Worm (Caenorhabditis elegans) whole organism, young adult: ENCODE data around the gene odd-1.

Experiments
- B0019.2 ChIP-seq: fragments of 200-800 bp; sonication (Bioruptor generic); conservative IDR thresholded peaks from 2 replicates; pipeline ENCODE4 v1.3.6; 2022; ENCODE audit warnings: missing genetic modification reagents, missing genetic modification characterization, missing compliant biosample characterization
- B0261.1 ChIP-seq: sonication (generic microtip); optimal IDR thresholded peaks from 2 replicates; lab custom pipeline; 2016; ENCODE audit warnings: mild to moderate bottlenecking, missing genetic modification characterization, moderate library complexity, missing compliant biosample characterization
- F23B12.7 ChIP-seq: sonication (generic microtip); optimal IDR thresholded peaks from 2 replicates; lab custom pipeline; 2017; ENCODE audit warnings: missing genetic modification characterization, mild to moderate bottlenecking, missing compliant biosample characterization, antibody characterized with exemption, moderate library complexity; ENCODE audit not compliant: insufficient read depth
- F39B2.1 ChIP-seq: fragments of 200-800 bp; sonication (Bioruptor generic); IDR thresholded peaks from 2 replicates; pipeline ENCODE4 v1.3.6; 2022; ENCODE audit warnings: missing genetic modification reagents, missing genetic modification characterization, missing compliant biosample characterization
- F49E8.2 ChIP-seq: sonication (generic microtip); optimal IDR thresholded peaks from 3 replicates; lab custom pipeline; 2017; ENCODE audit warnings: missing genetic modification characterization, mild to moderate bottlenecking, missing compliant biosample characterization, antibody characterized with exemption, moderate library complexity; ENCODE audit not compliant: insufficient read depth
- F57C9.4 ChIP-seq: sonication (generic microtip); optimal IDR thresholded peaks from 2 replicates; lab custom pipeline; 2017; ENCODE audit warnings: mild to moderate bottlenecking, missing genetic modification characterization, missing compliant biosample characterization
- K11D2.4 ChIP-seq: fragments of 200-800 bp; sonication (Bioruptor generic); IDR thresholded peaks from 2 replicates; pipeline ENCODE4 v1.3.6; 2022; ENCODE audit warnings: missing genetic modification reagents, missing genetic modification characterization, missing compliant biosample characterization
- K12H6.12 ChIP-seq: fragments of 200-800 bp; sonication (Bioruptor generic); optimal IDR thresholded peaks from 2 replicates; lab custom pipeline; 2018; ENCODE audit warnings: mild to moderate bottlenecking, missing genetic modification characterization, missing compliant biosample characterization
- T26A5.8 ChIP-seq: sonication (generic microtip); optimal IDR thresholded peaks from 2 replicates; lab custom pipeline; 2016; ENCODE audit warnings: missing genetic modification characterization, missing compliant biosample characterization
- Y53G8AR.9 ChIP-seq: fragments of 200-800 bp; sonication (Bioruptor generic); conservative IDR thresholded peaks from 2 replicates; pipeline ENCODE4 v1.3.6; 2022; ENCODE audit warnings: missing genetic modification reagents, missing genetic modification characterization, missing compliant biosample characterization
- Y79H2A.3 ChIP-seq: fragments of 200-800 bp; sonication (Bioruptor generic); conservative IDR thresholded peaks from 2 replicates; pipeline ENCODE4 v1.3.6; 2022; ENCODE audit warnings: missing genetic modification reagents, missing genetic modification characterization, missing compliant biosample characterization
- Y95B8A.8 ChIP-seq: fragments of 200-800 bp; sonication (Bioruptor generic); IDR thresholded peaks from 2 replicates; pipeline ENCODE4 v1.3.6; 2022; ENCODE audit warnings: missing genetic modification reagents, missing genetic modification characterization, missing compliant biosample characterization
- ama-1 ChIP-seq, 3 experiments: fragments of 150-350 bp in 1 of 3; sonication (generic microtip) in 2 of 3; optimal IDR thresholded peaks; 2 replicates each; lab custom pipeline; 2014 to 2018; ENCODE audit warnings: missing biosample characterization in 2 of 3, missing genetic modification characterization in 2 of 3, missing genetic modification reagents in 2 of 3
- aptf-3 ChIP-seq: fragments of 200-800 bp; sonication (Bioruptor generic); IDR thresholded peaks from 2 replicates; pipeline ENCODE4 v1.3.6; 2022; ENCODE audit warnings: missing genetic modification characterization, missing compliant biosample characterization
- attf-5 ChIP-seq: fragments of 200-800 bp; sonication (Bioruptor generic); optimal IDR thresholded peaks from 2 replicates; lab custom pipeline; 2018; ENCODE audit warnings: mild to moderate bottlenecking, missing genetic modification characterization, missing compliant biosample characterization
- attf-6 ChIP-seq: fragments of 200-800 bp; sonication (Bioruptor generic); IDR thresholded peaks from 2 replicates; pipeline ENCODE4 v1.3.6; 2022; ENCODE audit warnings: missing genetic modification reagents, missing genetic modification characterization, missing compliant biosample characterization
- bed-2 ChIP-seq: fragments of 200-800 bp; sonication (Bioruptor generic); IDR thresholded peaks from 2 replicates; pipeline ENCODE4 v1.3.6; 2022; ENCODE audit warnings: missing genetic modification reagents, missing genetic modification characterization, missing compliant biosample characterization
- ceh-79 ChIP-seq: sonication (generic microtip); optimal IDR thresholded peaks from 2 replicates; lab custom pipeline; 2017; ENCODE audit warnings: mild to moderate bottlenecking, missing genetic modification characterization, missing compliant biosample characterization
- ceh-91 ChIP-seq: fragments of 200-800 bp; sonication (Bioruptor generic); IDR thresholded peaks from 2 replicates; pipeline ENCODE4 v1.3.6; 2022; ENCODE audit warnings: missing genetic modification reagents, missing genetic modification characterization, missing compliant biosample characterization
- die-1 ChIP-seq: sonication (generic microtip); optimal IDR thresholded peaks from 2 replicates; lab custom pipeline; 2016; ENCODE audit warnings: missing genotype, mild to moderate bottlenecking, missing genetic modification characterization, missing compliant biosample characterization
- dpl-1 ChIP-seq: fragments of 150-350 bp; optimal IDR thresholded peaks from 2 replicates; lab custom pipeline; 2014; ENCODE audit warnings: missing biosample characterization, missing genetic modification reagents, missing genetic modification characterization
- efl-1 ChIP-seq: fragments of 150-350 bp; optimal IDR thresholded peaks from 2 replicates; lab custom pipeline; 2014; ENCODE audit warnings: missing biosample characterization, missing genetic modification reagents, missing genetic modification characterization
- egl-18 ChIP-seq: fragments of 200-800 bp; sonication (Bioruptor generic); IDR thresholded peaks from 2 replicates; pipeline ENCODE4 v1.3.6; 2022; ENCODE audit warnings: missing genetic modification reagents, missing genetic modification characterization, missing compliant biosample characterization
- him-1 ChIP-seq: sonication (generic microtip); optimal IDR thresholded peaks from 2 replicates; lab custom pipeline; 2016; ENCODE audit warnings: missing genotype, missing genetic modification reagents, missing genetic modification characterization, missing compliant biosample characterization
- hlh-26 ChIP-seq: fragments of 200-800 bp; sonication (Bioruptor generic); conservative IDR thresholded peaks from 2 replicates; pipeline ENCODE4 v1.3.6; 2022; ENCODE audit warnings: missing genetic modification reagents, missing genetic modification characterization, missing compliant biosample characterization
- hsf-1 ChIP-seq: fragments of 200-800 bp; sonication (Bioruptor generic); IDR thresholded peaks from 2 replicates; pipeline ENCODE4 v1.3.6; 2022; ENCODE audit warnings: missing genetic modification reagents, missing genetic modification characterization, missing compliant biosample characterization
- lin-35 ChIP-seq, 3 experiments: fragments of 150-350 bp in 2 of 3; sonication (generic microtip) in 1 of 3; optimal IDR thresholded peaks; 2 replicates each; lab custom pipeline; 2014 to 2018; ENCODE audit warnings: missing biosample characterization in 3 of 3, missing genetic modification characterization in 3 of 3, missing genetic modification reagents in 3 of 3
- lir-1 ChIP-seq: fragments of 200-800 bp; sonication (Bioruptor generic); conservative IDR thresholded peaks from 2 replicates; pipeline ENCODE4 v1.3.6; 2022; ENCODE audit warnings: missing genetic modification reagents, missing genetic modification characterization, missing compliant biosample characterization
- lsy-27 ChIP-seq: sonication (generic microtip); optimal IDR thresholded peaks from 2 replicates; lab custom pipeline; 2017; ENCODE audit warnings: missing genetic modification characterization, mild to moderate bottlenecking, missing compliant biosample characterization, antibody characterized with exemption, missing genotype, borderline replicate concordance; ENCODE audit not compliant: insufficient read depth
- madf-6 ChIP-seq: fragments of 200-800 bp; sonication (Bioruptor generic); IDR thresholded peaks from 2 replicates; pipeline ENCODE4 v1.3.6; 2022; ENCODE audit warnings: missing genetic modification reagents, missing genetic modification characterization, missing compliant biosample characterization
- mcd-1 ChIP-seq: fragments of 200-800 bp; sonication (Bioruptor generic); IDR thresholded peaks from 2 replicates; pipeline ENCODE4 v1.3.6; 2022; ENCODE audit warnings: missing genetic modification reagents, missing genetic modification characterization, missing compliant biosample characterization
- mel-28 ChIP-seq: sonication (generic microtip); optimal IDR thresholded peaks from 2 replicates; lab custom pipeline; 2016; ENCODE audit warnings: borderline replicate concordance, mild to moderate bottlenecking, missing genetic modification characterization, missing compliant biosample characterization
- nfyb-1 ChIP-seq: fragments of 200-800 bp; sonication (Bioruptor generic); IDR thresholded peaks from 2 replicates; pipeline ENCODE4 v1.3.6; 2022; ENCODE audit warnings: missing genetic modification reagents, missing genetic modification characterization, missing compliant biosample characterization
- nhr-179 ChIP-seq: sonication (generic microtip); optimal IDR thresholded peaks from 2 replicates; lab custom pipeline; 2016; ENCODE audit warnings: mild to moderate bottlenecking, missing genetic modification characterization, missing compliant biosample characterization
- rpc-1 ChIP-seq, 2 experiments: fragments of 150-350 bp in 1 of 2; sonication (generic microtip) in 1 of 2; optimal IDR thresholded peaks; 2 replicates each; lab custom pipeline; 2014 to 2018; ENCODE audit warnings: missing biosample characterization in 1 of 2, missing genetic modification characterization in 1 of 2, missing genetic modification reagents in 1 of 2, missing genotype in 1 of 2
- snpc-4 ChIP-seq, 5 experiments: fragments of 150-350 bp in 1 of 5; sonication (generic microtip) in 4 of 5; optimal IDR thresholded peaks; 2 replicates each; lab custom pipeline; 2014 to 2018; ENCODE audit warnings: missing genetic modification characterization in 5 of 5, missing biosample characterization in 3 of 5, antibody characterized with exemption in 2 of 5, mild to moderate bottlenecking in 2 of 5, missing compliant biosample characterization in 2 of 5, missing genotype in 2 of 5, moderate library complexity in 2 of 5, missing genetic modification reagents in 1 of 5
- somi-1 ChIP-seq: fragments of 200-800 bp; sonication (Bioruptor generic); optimal IDR thresholded peaks from 2 replicates; lab custom pipeline; 2018; ENCODE audit warnings: mild to moderate bottlenecking, missing genetic modification characterization, missing compliant biosample characterization
- tbp1 ChIP-seq: fragments of 200-800 bp; sonication (Bioruptor generic); optimal IDR thresholded peaks from 2 replicates; lab custom pipeline; 2018; ENCODE audit warnings: mild to moderate bottlenecking, missing genetic modification characterization, missing compliant biosample characterization
- tlf-1 ChIP-seq: fragments of 200-800 bp; sonication (Bioruptor generic); optimal IDR thresholded peaks from 2 replicates; lab custom pipeline; 2018; ENCODE audit warnings: mild to moderate bottlenecking, missing genetic modification characterization, missing compliant biosample characterization
- unc-130 ChIP-seq: sonication (generic microtip); optimal IDR thresholded peaks from 2 replicates; lab custom pipeline; 2016; ENCODE audit warnings: missing genetic modification reagents, missing genetic modification characterization, missing compliant biosample characterization
- zfh-2 ChIP-seq: fragments of 200-800 bp; sonication (Bioruptor generic); conservative IDR thresholded peaks from 2 replicates; pipeline ENCODE4 v1.3.6; 2022; ENCODE audit warnings: missing genetic modification reagents, missing genetic modification characterization, missing compliant biosample characterization
- zim-3 ChIP-seq: sonication (generic microtip); optimal IDR thresholded peaks from 2 replicates; lab custom pipeline; 2017; ENCODE audit warnings: mild to moderate bottlenecking, missing genetic modification characterization, moderate library complexity, missing compliant biosample characterization
- ztf-3 ChIP-seq: fragments of 200-800 bp; sonication (Bioruptor generic); optimal IDR thresholded peaks from 2 replicates; lab custom pipeline; 2018; ENCODE audit warnings: mild to moderate bottlenecking, missing genetic modification characterization, missing compliant biosample characterization

The odd-1 gene

ce11 chrIII:7140228-7140710 lies 32.2 kb downstream of the odd-1 start (continued):
- TF ChIP-seq hlh-26 (GFP tag; lab: Robert Waterston, UW) (no peak), ceh-91 (GFP tag; lab: Robert Waterston, UW) (0 out of 2 replicates have a peak, but pooled peaks have one; percentile 18), K11D2.4 (no peak), madf-6 (GFP tag; lab: Robert Waterston, UW) (peak; percentile 78), unc-130 (peak; percentile 45), hsf-1 (GFP tag; lab: Robert Waterston, UW) (peak; percentile 43; the same call in 1 of the 2 replicates), lir-1 (GFP tag; lab: Robert Waterston, UW) (0 out of 2 replicates have a peak, but pooled peaks have one; percentile 16), F39B2.1 (GFP tag; lab: Robert Waterston, UW) (0 out of 2 replicates have a peak, but pooled peaks have one; percentile 64), him-1 (tag; lab: Kevin White, UChicago) (peak; percentile 62), rpc-1 (optimal IDR thresholded peaks at IDR 0.05; lab: Kevin White, UChicago) (no peak), rpc-1 (tag; optimal IDR thresholded peaks at IDR 0.05; lab: Kevin White, UChicago) (no peak), lin-35 (GFP tag; optimal IDR thresholded peaks at IDR 0.05; lab: Kevin White, UChicago) (peak in 1 of 3 experiments; percentile 40), tbp1 (GFP tag; lab: Kevin White, UChicago) (peak; percentile 78), Y95B8A.8 (GFP tag; lab: Robert Waterston, UW) (peak; percentile 83), bed-2 (GFP tag; lab: Robert Waterston, UW) (no peak), efl-1 (GFP tag; lab: Kevin White, UChicago) (no peak)

ce11 chrIII:7141285-7141715 lies 33.2 kb downstream of the odd-1 start:
- TF ChIP-seq attf-5 (GFP tag; lab: Kevin White, UChicago) (peak; percentile 21), F57C9.4 (tag; lab: Kevin White, UChicago) (peak; percentile 40), ama-1 (optimal IDR thresholded peaks at IDR 0.05; lab: Kevin White, UChicago) (peak; percentile 82), ama-1 (GFP tag; optimal IDR thresholded peaks at IDR 0.05; lab: Kevin White, UChicago) (no peak), Y53G8AR.9 (peak; percentile 73), snpc-4 (GFP tag; optimal IDR thresholded peaks at IDR 0.05; lab: Kevin White, UChicago) (peak; percentile 98), snpc-4 (tag; optimal IDR thresholded peaks at IDR 0.05; lab: Kevin White, UChicago) (peak; percentile 98 to 100 (median 99)), B0019.2 (GFP tag; lab: Robert Waterston, UW) (no peak), ztf-3 (GFP tag; lab: Kevin White, UChicago) (no peak), egl-18 (GFP tag; lab: Robert Waterston, UW) (0 out of 2 replicates have a peak, but pooled peaks have one; percentile 32), nhr-179 (no peak), lsy-27 (tag; lab: Kevin White, UChicago) (peak; percentile 21), tlf-1 (GFP tag; lab: Kevin White, UChicago) (peak; percentile 76), T26A5.8 (tag; lab: Kevin White, UChicago) (peak; percentile 13), rpc-1 (optimal IDR thresholded peaks at IDR 0.05; lab: Kevin White, UChicago) (no peak), rpc-1 (tag; optimal IDR thresholded peaks at IDR 0.05; lab: Kevin White, UChicago) (peak; percentile 9), tbp1 (GFP tag; lab: Kevin White, UChicago) (peak; percentile 82), K11D2.4 (no peak), zim-3 (no peak), somi-1 (GFP tag; lab: Kevin White, UChicago) (no peak), aptf-3 (GFP tag; lab: Robert Waterston, UW) (no peak), ceh-79 (peak; percentile 41), zfh-2 (GFP tag; lab: Robert Waterston, UW) (no peak; the same call in 1 of the 2 replicates), F23B12.7 (tag; lab: Kevin White, UChicago) (peak; percentile 75), Y79H2A.3 (no peak), mel-28 (tag; lab: Kevin White, UChicago) (no peak), F49E8.2 (tag; lab: Kevin White, UChicago) (peak; percentile 85), F39B2.1 (GFP tag; lab: Robert Waterston, UW) (no peak), attf-6 (GFP tag; lab: Robert Waterston, UW) (peak; percentile 97), dpl-1 (GFP tag; lab: Kevin White, UChicago) (no peak), die-1 (tag; lab: Kevin White, UChicago) (peak; percentile 43), B0261.1 (tag; lab: Kevin White, UChicago) (peak; percentile 3), K12H6.12 (tag; lab: Kevin White, UChicago) (no peak), nfyb-1 (GFP tag; lab: Robert Waterston, UW) (peak; percentile 90), mcd-1 (GFP tag; lab: Robert Waterston, UW) (peak; percentile 65)
